Worm (Caenorhabditis elegans) whole organism, late embryonic: ENCODE measurements around the gene shw-3.

Experiments
- F13H6.1 ChIP-seq: sonication (generic microtip); optimal IDR thresholded peaks from 2 replicates; lab custom pipeline; 2016; ENCODE audit warnings: missing genetic modification characterization, missing compliant biosample characterization
- K02D7.2 ChIP-seq: sonication (generic microtip); optimal IDR thresholded peaks from 2 replicates; lab custom pipeline; 2017; ENCODE audit warnings: mild to moderate bottlenecking, missing genetic modification characterization, missing compliant biosample characterization
- T23F11.4 ChIP-seq: fragments of 200-800 bp; sonication (Bioruptor generic); optimal IDR thresholded peaks from 2 replicates; lab custom pipeline; 2018; ENCODE audit warnings: mild to moderate bottlenecking, missing genetic modification characterization, missing compliant biosample characterization
- ama-1 ChIP-seq: fragments of 150-350 bp; optimal IDR thresholded peaks from 2 replicates; lab custom pipeline; 2014
- ceh-14 ChIP-seq: sonication (generic microtip); optimal IDR thresholded peaks from 2 replicates; lab custom pipeline; 2016; ENCODE audit warnings: missing genotype, missing genetic modification characterization, missing compliant biosample characterization
- ceh-18 ChIP-seq: sonication (generic microtip); optimal IDR thresholded peaks from 2 replicates; lab custom pipeline; 2016; ENCODE audit warnings: missing genetic modification characterization, missing compliant biosample characterization
- ceh-22 ChIP-seq: sonication (generic microtip); optimal IDR thresholded peaks from 2 replicates; lab custom pipeline; 2017; ENCODE audit warnings: missing biosample characterization, missing genetic modification characterization
- ceh-24 ChIP-seq: sonication (generic microtip); optimal IDR thresholded peaks from 2 replicates; lab custom pipeline; 2016; ENCODE audit warnings: mild to moderate bottlenecking, missing genetic modification characterization, missing compliant biosample characterization
- ceh-31 ChIP-seq: sonication (generic microtip); optimal IDR thresholded peaks from 2 replicates; lab custom pipeline; 2016; ENCODE audit warnings: missing genetic modification characterization, missing compliant biosample characterization
- ceh-45 ChIP-seq: fragments of 200-800 bp; sonication (Bioruptor generic); IDR thresholded peaks from 2 replicates; pipeline ENCODE4 v1.3.6; 2022; ENCODE audit warnings: missing genetic modification reagents, missing genetic modification characterization, missing compliant biosample characterization
- ceh-6 ChIP-seq: fragments of 200-800 bp; sonication (Bioruptor generic); optimal IDR thresholded peaks from 2 replicates; lab custom pipeline; 2018; ENCODE audit warnings: mild to moderate bottlenecking, missing genetic modification characterization, missing compliant biosample characterization
- dmd-4 ChIP-seq: sonication (generic microtip); optimal IDR thresholded peaks from 2 replicates; lab custom pipeline; 2016; ENCODE audit warnings: borderline replicate concordance, missing genetic modification characterization, missing compliant biosample characterization
- elt-4 ChIP-seq: sonication (generic microtip); optimal IDR thresholded peaks from 2 replicates; lab custom pipeline; 2016; ENCODE audit warnings: missing genetic modification characterization, missing compliant biosample characterization
- fax-1 ChIP-seq: sonication (generic microtip); optimal IDR thresholded peaks from 2 replicates; lab custom pipeline; 2016; ENCODE audit warnings: missing genotype, missing genetic modification characterization, missing compliant biosample characterization
- fkh-10 ChIP-seq: fragments of 150-350 bp; optimal IDR thresholded peaks from 2 replicates; lab custom pipeline; 2014; ENCODE audit warnings: missing biosample characterization, missing genetic modification reagents, missing genetic modification characterization
- gmeb-2 ChIP-seq: sonication (generic microtip); optimal IDR thresholded peaks from 2 replicates; lab custom pipeline; 2016; ENCODE audit warnings: missing genetic modification characterization, inconsistent platforms, missing compliant biosample characterization
- hlh-13 ChIP-seq: fragments of 200-800 bp; sonication (Bioruptor generic); optimal IDR thresholded peaks from 2 replicates; lab custom pipeline; 2018; ENCODE audit warnings: mild to moderate bottlenecking, missing genetic modification characterization, missing compliant biosample characterization
- hlh-6 ChIP-seq: sonication (generic microtip); optimal IDR thresholded peaks from 2 replicates; lab custom pipeline; 2016; ENCODE audit warnings: missing genotype, missing genetic modification characterization, missing compliant biosample characterization
- lim-6 ChIP-seq: sonication (generic microtip); optimal IDR thresholded peaks from 2 replicates; lab custom pipeline; 2016; ENCODE audit warnings: missing genetic modification characterization, missing compliant biosample characterization
- madf-2 ChIP-seq: sonication (generic microtip); optimal IDR thresholded peaks from 2 replicates; lab custom pipeline; 2017; ENCODE audit warnings: missing genetic modification characterization, missing compliant biosample characterization
- mec-3 ChIP-seq: sonication (generic microtip); optimal IDR thresholded peaks from 2 replicates; lab custom pipeline; 2016; ENCODE audit warnings: borderline replicate concordance, missing genetic modification characterization, missing compliant biosample characterization
- nfya-1 ChIP-seq: sonication (generic microtip); optimal IDR thresholded peaks from 2 replicates; lab custom pipeline; 2017; ENCODE audit warnings: missing genetic modification characterization, mild to moderate bottlenecking, missing compliant biosample characterization, antibody characterized with exemption, moderate library complexity
- nhr-11 ChIP-seq: fragments of 150-350 bp; optimal IDR thresholded peaks from 2 replicates; lab custom pipeline; 2014; ENCODE audit warnings: missing biosample characterization, missing genetic modification characterization
- odd-2 ChIP-seq: sonication (generic microtip); optimal IDR thresholded peaks from 2 replicates; lab custom pipeline; 2017; ENCODE audit warnings: antibody characterized with exemption, mild to moderate bottlenecking, missing genetic modification characterization, missing compliant biosample characterization
- pat-9 ChIP-seq: fragments of 200-800 bp; sonication (Bioruptor generic); optimal IDR thresholded peaks from 2 replicates; lab custom pipeline; 2018; ENCODE audit warnings: mild to moderate bottlenecking, missing genetic modification characterization, moderate library complexity, missing compliant biosample characterization
- pax-1 ChIP-seq: fragments of 150-350 bp; optimal IDR thresholded peaks from 2 replicates; lab custom pipeline; 2014; ENCODE audit warnings: missing biosample characterization, missing genetic modification characterization
- pha-2 ChIP-seq: sonication (generic microtip); optimal IDR thresholded peaks from 2 replicates; lab custom pipeline; 2017; ENCODE audit warnings: mild to moderate bottlenecking, missing genetic modification characterization, missing compliant biosample characterization
- pha-4 ChIP-seq: fragments of 150-350 bp; optimal IDR thresholded peaks from 2 replicates; lab custom pipeline; 2018; ENCODE audit warnings: missing biosample characterization, missing genetic modification reagents, missing genetic modification characterization
- pqm-1 ChIP-seq: sonication (generic microtip); optimal IDR thresholded peaks from 2 replicates; lab custom pipeline; 2016; ENCODE audit warnings: missing genetic modification characterization, missing compliant biosample characterization
- ref-2 ChIP-seq: sonication (generic microtip); optimal IDR thresholded peaks from 2 replicates; lab custom pipeline; 2016; ENCODE audit warnings: missing genetic modification characterization, missing compliant biosample characterization
- rnt-1 ChIP-seq: sonication (generic microtip); optimal IDR thresholded peaks from 2 replicates; lab custom pipeline; 2016; ENCODE audit warnings: missing genetic modification characterization, missing compliant biosample characterization
- sox-2 ChIP-seq: fragments of 200-800 bp; sonication (Bioruptor generic); IDR thresholded peaks from 2 replicates; pipeline ENCODE4 v1.3.6; 2022; ENCODE audit warnings: missing genetic modification reagents, missing genetic modification characterization, missing compliant biosample characterization
- sox-4 ChIP-seq: sonication (generic microtip); optimal IDR thresholded peaks from 2 replicates; lab custom pipeline; 2017; ENCODE audit warnings: mild to moderate bottlenecking, missing genetic modification characterization, inconsistent platforms, missing compliant biosample characterization
- tbx-2 ChIP-seq: sonication (generic microtip); optimal IDR thresholded peaks from 2 replicates; lab custom pipeline; 2016; ENCODE audit warnings: missing genetic modification characterization, missing compliant biosample characterization
- ttx-3 ChIP-seq: sonication (generic microtip); optimal IDR thresholded peaks from 2 replicates; lab custom pipeline; 2016; ENCODE audit warnings: missing genetic modification reagents, missing genetic modification characterization, missing compliant biosample characterization
- unc-42 ChIP-seq: sonication (generic microtip); optimal IDR thresholded peaks from 2 replicates; lab custom pipeline; 2016; ENCODE audit warnings: missing genotype, missing genetic modification characterization, missing compliant biosample characterization
- unc-86 ChIP-seq: sonication (generic microtip); optimal IDR thresholded peaks from 2 replicates; lab custom pipeline; 2016; ENCODE audit warnings: missing genetic modification characterization, missing compliant biosample characterization
- zip-5 ChIP-seq: sonication (generic microtip); optimal IDR thresholded peaks from 2 replicates; lab custom pipeline; 2016; ENCODE audit warnings: missing genetic modification characterization, missing compliant biosample characterization
- ztf-16 ChIP-seq: sonication (generic microtip); optimal IDR thresholded peaks from 2 replicates; lab custom pipeline; 2017; ENCODE audit warnings: missing genetic modification characterization, missing compliant biosample characterization

The shw-3 gene

ce11 chrV:12987061-12987460 lies at the start of gene shw-3:
Gene shw-3, minus strand, starts transcription at chrV:12987161.
- TF ChIP-seq sox-2: no peak
- TF ChIP-seq K02D7.2 (tag; lab: Kevin White, UChicago): no peak
- TF ChIP-seq tbx-2 (tag; lab: Kevin White, UChicago): no peak
- TF ChIP-seq ceh-6 (GFP tag; lab: Kevin White, UChicago): no peak
- no peak for TF ChIP-seq hlh-13 (GFP tag; lab: Kevin White, UChicago)
- no peak for TF ChIP-seq pha-2 (tag; lab: Kevin White, UChicago)
- TF ChIP-seq ref-2 (tag; lab: Kevin White, UChicago): no peak
- TF ChIP-seq nhr-11: no peak

ce11 chrV:13036466-13036865 lies 49.5 kb upstream of the shw-3 start, which contains the start of gene W07G4.2:
Gene W07G4.2, minus strand, starts transcription at chrV:13036566.
- TF ChIP-seq sox-4 (tag; lab: Kevin White, UChicago): no peak
- TF ChIP-seq ceh-45: no peak
- TF ChIP-seq ztf-16 (tag; lab: Kevin White, UChicago): no peak
- no peak for TF ChIP-seq ceh-24 (tag; lab: Kevin White, UChicago)
- no peak for TF ChIP-seq gmeb-2 (tag; lab: Kevin White, UChicago)
- no peak for TF ChIP-seq mec-3 (tag; lab: Kevin White, UChicago)
- TF ChIP-seq nfya-1: no peak
- no peak for TF ChIP-seq fax-1 (tag; lab: Kevin White, UChicago)

- TF ChIP-seq rnt-1 (tag; lab: Kevin White, UChicago): no peak
- TF ChIP-seq fax-1 (tag; lab: Kevin White, UChicago): no peak
- no peak for TF ChIP-seq F13H6.1
- no peak for TF ChIP-seq lim-6 (tag; lab: Kevin White, UChicago)
- no peak for TF ChIP-seq ceh-22
- TF ChIP-seq elt-4: no peak
- TF ChIP-seq nfya-1: no peak
- TF ChIP-seq ref-2 (tag; lab: Kevin White, UChicago): no peak
- TF ChIP-seq nhr-11: no peak
- TF ChIP-seq T23F11.4: no peak
- TF ChIP-seq hlh-6 (tag; lab: Kevin White, UChicago): no peak
- TF ChIP-seq pax-1: no peak
- TF ChIP-seq ceh-18 (tag; lab: Kevin White, UChicago): no peak
- TF ChIP-seq dmd-4 (tag; lab: Kevin White, UChicago): no peak
- TF ChIP-seq ttx-3 (tag; lab: Kevin White, UChicago): no peak
- TF ChIP-seq pat-9 (tag; lab: Kevin White, UChicago): no peak
These were observed 47.6 kb upstream of the shw-3 start, which contains the start of gene W07G4.7 for ce11 chrV:13034604-13035003. Gene W07G4.7, minus strand, starts transcription at chrV:13034704.

DNA sequence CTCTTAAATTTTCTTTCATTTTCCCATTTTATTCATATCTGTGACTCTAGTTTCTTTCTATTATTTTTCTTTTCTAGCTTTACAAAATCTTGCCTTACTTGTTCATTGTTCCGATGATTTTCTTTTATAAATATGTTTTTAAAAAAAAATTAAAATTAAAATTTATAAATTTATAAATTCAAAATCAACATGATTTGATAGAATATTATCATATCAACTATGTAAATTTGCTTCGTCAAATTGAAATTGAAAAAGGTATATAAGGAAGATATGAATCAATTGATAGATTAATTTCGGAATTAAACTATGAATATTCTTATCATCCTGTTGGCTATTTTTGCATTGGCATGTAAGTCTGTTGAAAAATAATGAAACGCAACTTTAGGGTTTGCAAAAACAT lies 46.3 kb upstream of the shw-3 start, which contains the start of gene W07G4.1:
Gene W07G4.1, plus strand, starts transcription at position 301 of the 400 bp plus-strand sequence.
- no peak for TF ChIP-seq pha-4 (tag; lab: Kevin White, UChicago)
- TF ChIP-seq odd-2 (tag; lab: Kevin White, UChicago): no peak
- no peak for TF ChIP-seq unc-86 (tag; lab: Kevin White, UChicago)
- TF ChIP-seq F13H6.1: no peak
- TF ChIP-seq ceh-31 (tag; lab: Kevin White, UChicago): no peak
- TF ChIP-seq unc-42 (tag; lab: Kevin White, UChicago): no peak
- no peak for TF ChIP-seq dmd-4 (tag; lab: Kevin White, UChicago)
- no peak for TF ChIP-seq madf-2
- TF ChIP-seq nfya-1: no peak
- no peak for TF ChIP-seq fkh-10
- no peak for TF ChIP-seq pqm-1
- no peak for TF ChIP-seq ceh-24 (tag; lab: Kevin White, UChicago)
- TF ChIP-seq zip-5 (tag; lab: Kevin White, UChicago): no peak
- TF ChIP-seq ceh-14 (tag; lab: Kevin White, UChicago): no peak
- no peak for TF ChIP-seq sox-2
- TF ChIP-seq ama-1 (lab: Kevin White, UChicago): no peak
- no peak for TF ChIP-seq lim-6 (tag; lab: Kevin White, UChicago)
